Fruit fly (Drosophila melanogaster): ENCODE data around the gene Nplp4.

- no peak for TF ChIP-seq Blimp-1 (GFP tag; optimal IDR thresholded peaks at IDR 0.05)
- TF ChIP-seq bowl (GFP tag; IDR thresholded peaks at IDR 0.05): no peak
- no peak for TF ChIP-seq CG15479 (GFP tag; optimal IDR thresholded peaks at IDR 0.05)
- TF ChIP-seq Dfd (GFP tag; optimal IDR thresholded peaks at IDR 0.05): no peak
- TF ChIP-seq CG15073 (GFP tag; optimal IDR thresholded peaks at IDR 0.05): no peak
- TF ChIP-seq Hr39 (optimal IDR thresholded peaks at IDR 0.05): no peak
- TF ChIP-seq btn (GFP tag; optimal IDR thresholded peaks at IDR 0.05): no peak
- TF ChIP-seq Vsx1 (GFP tag; optimal IDR thresholded peaks at IDR 0.05): no peak
- no peak for TF ChIP-seq CG3163 (GFP tag; optimal IDR thresholded peaks at IDR 0.05)
Observed at dm6 chr2L:1989278-1989918, 18.8 kb upstream of the Nplp4 start.

Measured in whole organism, embryonic.